Worm (Caenorhabditis elegans) whole organism, L1 larva: ENCODE measurements around the gene hsp-16.41.

ENCODE experiments used
- C34B4.2 ChIP-seq: sonication (generic microtip); optimal IDR thresholded peaks from 2 replicates; lab custom pipeline; 2017; ENCODE audit warnings: mild to moderate bottlenecking, missing genetic modification characterization, missing compliant biosample characterization
- Y116A8C.19 ChIP-seq: sonication (generic microtip); optimal IDR thresholded peaks from 2 replicates; lab custom pipeline; 2016; ENCODE audit warnings: missing compliant biosample characterization, missing genetic modification characterization, borderline replicate concordance
- alr-1 ChIP-seq: fragments of 200-800 bp; sonication (Bioruptor generic); optimal IDR thresholded peaks from 2 replicates; lab custom pipeline; 2018; ENCODE audit warnings: borderline replicate concordance, mild to moderate bottlenecking, missing genetic modification characterization, missing compliant biosample characterization
- aly-2 ChIP-seq: fragments of 150-350 bp; optimal IDR thresholded peaks from 2 replicates; lab custom pipeline; 2014; ENCODE audit warnings: missing biosample characterization, missing genetic modification characterization
- blmp-1 ChIP-seq: fragments of 150-350 bp; optimal IDR thresholded peaks from 2 replicates; lab custom pipeline; 2014; ENCODE audit warnings: missing biosample characterization, missing genetic modification characterization
- ceh-8 ChIP-seq: fragments of 200-800 bp; sonication (Bioruptor generic); optimal IDR thresholded peaks from 2 replicates; lab custom pipeline; 2018; ENCODE audit warnings: mild to moderate bottlenecking, missing genetic modification characterization, moderate library complexity, missing compliant biosample characterization
- ceh-90 ChIP-seq: sonication (generic microtip); optimal IDR thresholded peaks from 2 replicates; lab custom pipeline; 2016; ENCODE audit warnings: missing genetic modification characterization, missing compliant biosample characterization
- dpl-1 ChIP-seq, 3 experiments: fragments of 150-350 bp in 2 of 3; sonication (generic microtip) in 1 of 3; optimal IDR thresholded peaks; 2 replicates each; lab custom pipeline; 2014 to 2017; ENCODE audit warnings: missing biosample characterization in 3 of 3, missing genetic modification characterization in 3 of 3, missing genetic modification reagents in 3 of 3
- efl-1 ChIP-seq, 4 experiments: fragments of 150-350 bp; optimal IDR thresholded peaks in 3 of 4; peaks in 1 of 4; 1 replicate in 1 of 4; 2 replicates in 3 of 4; lab custom pipeline; 2014; ENCODE audit warnings: missing biosample characterization in 2 of 4, missing genetic modification characterization in 2 of 4, missing genetic modification reagents in 2 of 4
- egl-13 ChIP-seq: sonication (generic microtip); optimal IDR thresholded peaks from 2 replicates; lab custom pipeline; 2016; ENCODE audit warnings: missing genotype, missing genetic modification reagents, missing genetic modification characterization, missing compliant biosample characterization
- elt-2 ChIP-seq: sonication (generic microtip); optimal IDR thresholded peaks from 2 replicates; lab custom pipeline; 2016; ENCODE audit warnings: missing genetic modification characterization, mild to moderate bottlenecking, inconsistent platforms, missing compliant biosample characterization, missing genetic modification reagents
- elt-3 ChIP-seq, 6 experiments: fragments of 150-350 bp in 1 of 6; sonication (generic microtip); optimal IDR thresholded peaks; 2 replicates each; lab custom pipeline; 2017 to 2018; ENCODE audit warnings: missing biosample characterization in 6 of 6, missing genetic modification characterization in 6 of 6, inconsistent platforms in 1 of 6
- grh-1 ChIP-seq: fragments of 200-800 bp; sonication (Bioruptor generic); IDR thresholded peaks from 2 replicates; pipeline ENCODE4 v1.3.6; 2022; ENCODE audit warnings: missing genetic modification reagents, missing genetic modification characterization, missing compliant biosample characterization
- hlh-17 ChIP-seq: fragments of 200-800 bp; sonication (Bioruptor generic); optimal IDR thresholded peaks from 2 replicates; lab custom pipeline; 2018; ENCODE audit warnings: missing genetic modification characterization, mild to moderate bottlenecking, missing compliant biosample characterization, moderate library complexity, borderline replicate concordance
- irx-1 ChIP-seq: sonication (generic microtip); optimal IDR thresholded peaks from 2 replicates; lab custom pipeline; 2016; ENCODE audit warnings: missing genetic modification characterization, missing compliant biosample characterization
- jun-1 ChIP-seq: fragments of 150-350 bp; optimal IDR thresholded peaks from 2 replicates; lab custom pipeline; 2014; ENCODE audit warnings: missing biosample characterization, missing genetic modification reagents, missing genetic modification characterization
- lin-13 ChIP-seq: fragments of 150-350 bp; optimal IDR thresholded peaks from 2 replicates; lab custom pipeline; 2014; ENCODE audit warnings: missing biosample characterization, missing genetic modification reagents, missing genetic modification characterization
- lin-39 ChIP-seq: fragments of 150-350 bp; optimal IDR thresholded peaks from 2 replicates; lab custom pipeline; 2014; ENCODE audit warnings: missing biosample characterization, missing genetic modification reagents, missing genetic modification characterization
- nhr-11 ChIP-seq: fragments of 150-350 bp; optimal IDR thresholded peaks from 2 replicates; lab custom pipeline; 2014; ENCODE audit warnings: missing biosample characterization, missing genetic modification characterization
- nhr-84 ChIP-seq: sonication (generic microtip); optimal IDR thresholded peaks from 2 replicates; lab custom pipeline; 2017; ENCODE audit warnings: missing biosample characterization, missing genetic modification characterization
- nhr-85 ChIP-seq: sonication (generic microtip); peaks from one replicate; lab custom pipeline; 2016; ENCODE audit warnings: missing genetic modification characterization, inconsistent platforms, missing compliant biosample characterization
- nhr-90 ChIP-seq: sonication (generic microtip); optimal IDR thresholded peaks from 2 replicates; lab custom pipeline; 2016; ENCODE audit warnings: mild to moderate bottlenecking, missing genetic modification characterization, missing compliant biosample characterization; ENCODE audit not compliant: poor library complexity
- pag-3 ChIP-seq: sonication (generic microtip); optimal IDR thresholded peaks from 2 replicates; lab custom pipeline; 2017; ENCODE audit warnings: missing genetic modification characterization, mild to moderate bottlenecking, missing compliant biosample characterization, antibody characterized with exemption, borderline replicate concordance; ENCODE audit not compliant: insufficient read depth
- pqm-1 ChIP-seq: sonication (generic microtip); optimal IDR thresholded peaks from 3 replicates; lab custom pipeline; 2017; ENCODE audit warnings: missing biosample characterization, missing genetic modification characterization
- snu-23 ChIP-seq: sonication (generic microtip); optimal IDR thresholded peaks from 2 replicates; lab custom pipeline; 2016; ENCODE audit warnings: missing genetic modification characterization, missing compliant biosample characterization
- sox-4 ChIP-seq: sonication (generic microtip); optimal IDR thresholded peaks from 2 replicates; lab custom pipeline; 2016; ENCODE audit warnings: missing genetic modification characterization, missing compliant biosample characterization
- sptf-1 ChIP-seq: fragments of 150-350 bp; optimal IDR thresholded peaks from 2 replicates; lab custom pipeline; 2014; ENCODE audit warnings: missing biosample characterization, missing genetic modification characterization
- sup-37 ChIP-seq: fragments of 200-800 bp; sonication (Bioruptor generic); optimal IDR thresholded peaks from 2 replicates; lab custom pipeline; 2018; ENCODE audit warnings: mild to moderate bottlenecking, missing genetic modification characterization, missing compliant biosample characterization
- zip-4 ChIP-seq: fragments of 200-800 bp; sonication (Bioruptor generic); optimal IDR thresholded peaks from 2 replicates; lab custom pipeline; 2018; ENCODE audit warnings: mild to moderate bottlenecking, missing genetic modification characterization, moderate library complexity, missing compliant biosample characterization
- ztf-11 ChIP-seq, 2 experiments: sonication (generic microtip); optimal IDR thresholded peaks; 2 replicates each; lab custom pipeline; 2016 to 2017; ENCODE audit warnings: missing genetic modification characterization in 2 of 2, missing biosample characterization in 1 of 2, missing compliant biosample characterization in 1 of 2
- ztf-4 ChIP-seq: fragments of 150-350 bp; optimal IDR thresholded peaks from 2 replicates; lab custom pipeline; 2014; ENCODE audit warnings: missing biosample characterization, missing genetic modification characterization

Gene hsp-16.41

DNA sequence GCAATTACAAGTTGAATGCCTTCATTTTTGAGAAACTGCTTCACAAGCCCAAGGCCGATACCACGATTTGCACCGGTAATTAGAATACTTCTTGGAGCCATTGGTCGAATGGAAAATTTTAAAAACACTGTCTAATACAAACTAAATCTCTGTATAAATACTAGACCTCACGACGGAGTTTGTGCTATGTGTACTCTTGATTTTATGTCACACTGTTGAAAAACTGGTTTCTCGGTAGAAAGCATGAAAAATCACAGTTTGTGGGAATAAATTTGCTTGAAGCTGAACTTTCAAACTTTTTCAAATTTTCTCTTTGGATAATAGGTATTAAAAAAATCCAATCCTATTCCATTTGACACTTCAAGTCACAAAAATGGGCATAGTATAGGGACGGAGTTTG, 49.4 kb upstream of the hsp-16.41 start, which contains the start of gene ZK697.14:
ZK697.14 (minus strand) TSS at position 101 of the 400 bp plus-strand sequence.
- TF ChIP-seq lin-13 (GFP tag; lab: Kevin White, UChicago) = no peak
- no peak for TF ChIP-seq snu-23 (GFP tag; lab: Kevin White, UChicago)

DNA sequence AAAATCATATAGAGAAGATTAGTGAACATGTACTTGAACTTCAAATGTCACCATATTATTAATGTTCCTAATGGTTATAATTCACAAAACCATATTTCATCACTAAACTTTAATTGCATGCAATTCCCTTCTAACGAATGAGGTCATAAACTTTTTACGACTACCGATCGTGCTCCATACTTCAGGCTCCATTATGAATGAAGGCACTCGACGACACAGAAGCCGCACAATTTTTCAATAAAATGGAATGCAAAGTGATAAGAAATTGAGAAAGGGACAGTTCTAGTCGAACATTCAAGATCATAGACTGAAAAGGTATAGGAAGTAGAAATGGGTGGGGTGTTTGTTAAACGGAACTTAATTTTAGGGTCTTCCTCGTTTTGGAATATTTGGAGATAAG, 48.9 kb upstream of the hsp-16.41 start:
- TF ChIP-seq grh-1 (GFP tag; lab: Robert Waterston, UW) (no peak), ceh-90 (tag; lab: Kevin White, UChicago) (no peak), sox-4 (tag; lab: Kevin White, UChicago) (no peak), nhr-90 (tag; lab: Kevin White, UChicago) (no peak), hlh-17 (no peak), sptf-1 (tag; lab: Kevin White, UChicago) (no peak), nhr-85 (tag; lab: Kevin White, UChicago) (no peak), elt-2 (tag; lab: Kevin White, UChicago) (no peak), alr-1 (no peak), nhr-11 (no peak), zip-4 (GFP tag; lab: Kevin White, UChicago) (no peak), pag-3 (tag; lab: Kevin White, UChicago) (no peak), dpl-1 (GFP tag; optimal IDR thresholded peaks at IDR 0.05; lab: Kevin White, UChicago) (no peak)
- TF ChIP-seq, all 84 proteins: peak for 0

DNA sequence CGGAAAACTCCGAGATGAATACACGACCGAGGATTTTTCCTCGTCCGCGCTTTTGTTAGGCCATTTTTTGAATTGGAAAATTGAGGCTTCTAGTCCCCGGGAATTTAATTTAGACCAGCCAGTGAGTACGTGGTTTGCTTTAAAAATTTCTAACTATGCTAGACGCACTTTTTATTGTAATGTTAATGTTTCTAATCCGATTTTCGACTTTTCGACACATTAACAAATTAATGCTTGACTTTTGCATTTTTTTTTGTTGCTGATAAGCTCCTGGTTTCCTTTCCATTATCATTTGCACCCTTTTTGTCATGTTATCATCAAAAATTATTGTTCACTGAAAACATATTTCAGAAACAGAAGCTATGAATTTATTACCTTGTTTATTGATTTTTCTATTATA, 48.1 kb upstream of the hsp-16.41 start, which contains the start of gene clec-204:
clec-204 (plus strand) TSS at position 301 of the 400 bp plus-strand sequence.
- TF ChIP-seq Y116A8C.19 (no peak), ceh-8 (GFP tag; lab: Kevin White, UChicago) (no peak), elt-2 (tag; lab: Kevin White, UChicago) (peak; percentile 44)

DNA sequence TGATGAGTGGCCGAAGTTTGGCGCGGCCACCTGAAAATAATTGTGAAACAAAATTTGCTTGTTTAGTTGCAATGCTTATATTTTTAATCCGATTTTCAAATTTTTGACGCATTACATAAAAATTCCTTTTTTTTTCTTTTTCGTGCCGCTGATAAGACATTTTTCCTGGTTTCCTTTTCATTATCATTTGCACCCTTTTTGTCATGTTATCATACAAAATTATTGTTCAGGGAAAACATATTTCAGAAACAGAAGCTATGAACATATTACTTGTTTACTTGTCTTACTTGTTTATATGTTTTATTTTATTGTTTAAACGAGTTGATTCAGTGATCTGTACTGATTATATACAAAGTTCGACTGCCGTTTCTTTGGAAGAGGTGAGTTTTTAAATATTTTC, 44.3 kb upstream of the hsp-16.41 start, which contains the start of gene clec-205:
clec-205 (plus strand) TSS at position 212 of the 400 bp plus-strand sequence.
- TF ChIP-seq efl-1 (optimal IDR thresholded peaks at IDR 0.05; lab: Kevin White, UChicago) (no peak), efl-1 (GFP tag; optimal IDR thresholded peaks at IDR 0.05 in 1 of 2; lab: Kevin White, UChicago) (peak in 1 of 2 experiments; percentile 84), grh-1 (GFP tag; lab: Robert Waterston, UW) (no peak), ztf-4 (no peak), sup-37 (no peak), elt-2 (tag; lab: Kevin White, UChicago) (peak; percentile 66)
- TF ChIP-seq, all 84 proteins: peak for 2

DNA sequence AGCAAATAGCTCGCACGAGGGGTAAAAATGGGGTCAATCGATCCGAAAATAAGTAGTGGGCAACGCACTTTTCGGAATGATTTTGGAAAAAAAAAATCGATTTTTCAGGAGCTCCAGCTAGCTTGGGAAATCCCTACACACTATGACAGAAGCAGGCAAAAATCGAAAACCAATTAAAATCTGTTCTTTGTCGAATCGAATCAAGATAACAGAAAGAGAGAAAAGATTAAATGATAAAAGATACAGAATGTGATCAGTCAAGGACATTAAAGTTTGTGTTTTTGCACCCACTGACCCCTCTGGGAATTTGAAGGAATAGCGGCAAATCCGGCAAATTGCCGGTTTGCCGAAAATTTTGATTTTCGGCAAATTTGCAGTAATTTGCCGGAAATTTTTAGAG, 37.6 kb upstream of the hsp-16.41 start:
- TF ChIP-seq Y116A8C.19 (no peak), lin-39 (no peak), blmp-1 (tag; lab: Kevin White, UChicago) (peak; percentile 78), pqm-1 (no peak), egl-13 (no peak), nhr-84 (tag; lab: Kevin White, UChicago) (no peak), jun-1 (no peak), ceh-8 (GFP tag; lab: Kevin White, UChicago) (no peak), aly-2 (tag; lab: Kevin White, UChicago) (no peak), elt-3 (tag; optimal IDR thresholded peaks at IDR 0.05; lab: Kevin White, UChicago) (peak in 1 of 6 experiments; percentile 35), C34B4.2 (tag; lab: Kevin White, UChicago) (no peak), ztf-11 (tag; optimal IDR thresholded peaks at IDR 0.05; lab: Kevin White, UChicago) (no peak), efl-1 (optimal IDR thresholded peaks at IDR 0.05; lab: Kevin White, UChicago) (no peak), efl-1 (GFP tag; optimal IDR thresholded peaks at IDR 0.05 in 1 of 2; lab: Kevin White, UChicago) (peak in 1 of 2 experiments; percentile 70), irx-1 (tag; lab: Kevin White, UChicago) (no peak)
